Fruit fly (Drosophila melanogaster) whole organism, embryonic: ENCODE measurements around the gene TotB.

Experiments used
- Awh ChIP-seq: fragments of 200-800 bp; sonication (Bioruptor generic); IDR thresholded peaks from 2 replicates; pipeline ENCODE4, ENCODE4 v1.3.6; 2022; ENCODE audit warnings: missing biosample characterization, missing genetic modification characterization
- BEAF-32 ChIP-seq: fragments of 200-800 bp; sonication (Bioruptor generic); optimal IDR thresholded peaks from 3 replicates; lab custom pipeline; 2017; ENCODE audit warnings: missing biosample characterization, missing genetic modification characterization, mild to moderate bottlenecking, moderate library complexity, missing genetic modification reagents
- CG1024 ChIP-seq: fragments of 200-800 bp; sonication (Bioruptor generic); IDR thresholded peaks from 2 replicates; pipeline ENCODE4 v1.3.6; 2022; ENCODE audit warnings: missing biosample characterization, missing genetic modification characterization
- CG12659 ChIP-seq: fragments of 200-800 bp; sonication (Bioruptor generic); optimal IDR thresholded peaks from 3 replicates; lab custom pipeline; 2017; ENCODE audit warnings: mild to moderate bottlenecking, missing biosample characterization, missing genetic modification reagents, missing genetic modification characterization
- CG12942 ChIP-seq: fragments of 200-800 bp; sonication (Bioruptor generic); optimal IDR thresholded peaks from 3 replicates; lab custom pipeline; 2016; ENCODE audit warnings: missing biosample characterization, missing genetic modification characterization
- CG13123 ChIP-seq: fragments of 200-800 bp; sonication (Bioruptor generic); optimal IDR thresholded peaks from 2 replicates; lab custom pipeline; 2016; ENCODE audit warnings: missing biosample characterization, missing genetic modification characterization
- CG13296 ChIP-seq: fragments of 200-800 bp; sonication (Bioruptor generic); optimal IDR thresholded peaks from 3 replicates; lab custom pipeline; 2018; ENCODE audit warnings: missing biosample characterization, mild to moderate bottlenecking, missing genetic modification characterization
- CG13775 ChIP-seq: fragments of 200-800 bp; sonication (Bioruptor generic); optimal IDR thresholded peaks from 3 replicates; lab custom pipeline; 2017; ENCODE audit warnings: missing biosample characterization, mild to moderate bottlenecking, missing genetic modification characterization
- CG14050 ChIP-seq: fragments of 200-800 bp; sonication (Bioruptor generic); IDR thresholded peaks from 3 replicates; pipeline ENCODE4 v1.3.6; 2022; ENCODE audit warnings: missing biosample characterization, missing genetic modification characterization
- CG16779 ChIP-seq: fragments of 200-800 bp; sonication (Bioruptor generic); IDR thresholded peaks from 2 replicates; pipeline ENCODE4 v1.3.6; 2022; ENCODE audit warnings: missing biosample characterization, missing genetic modification characterization
- CG17359 ChIP-seq: fragments of 200-800 bp; sonication (Bioruptor generic); optimal IDR thresholded peaks from 3 replicates; lab custom pipeline; 2018; ENCODE audit warnings: missing biosample characterization, mild to moderate bottlenecking, missing genetic modification characterization, moderate library complexity
- CG1792 ChIP-seq: fragments of 200-800 bp; sonication (Bioruptor generic); optimal IDR thresholded peaks from 2 replicates; lab custom pipeline; 2016; ENCODE audit warnings: missing biosample characterization, missing genetic modification characterization
- CG2678 ChIP-seq: fragments of 200-800 bp; sonication (Bioruptor generic); optimal IDR thresholded peaks from 3 replicates; lab custom pipeline; 2019; ENCODE audit warnings: missing biosample characterization, mild to moderate bottlenecking, missing genetic modification characterization, moderate library complexity
- CG3163 ChIP-seq: fragments of 200-800 bp; sonication (Bioruptor generic); optimal IDR thresholded peaks from 3 replicates; lab custom pipeline; 2016; ENCODE audit warnings: missing biosample characterization, missing genetic modification characterization
- CG3281 ChIP-seq: fragments of 200-800 bp; sonication (Bioruptor generic); optimal IDR thresholded peaks from 3 replicates; lab custom pipeline; 2017; ENCODE audit warnings: missing biosample characterization, mild to moderate bottlenecking, missing genetic modification characterization
- CG4424 ChIP-seq: fragments of 200-800 bp; sonication (Bioruptor generic); optimal IDR thresholded peaks from 3 replicates; lab custom pipeline; 2016; ENCODE audit warnings: missing biosample characterization, missing genetic modification characterization
- CG6689 ChIP-seq: fragments of 200-800 bp; sonication (Bioruptor generic); IDR thresholded peaks from 2 replicates; pipeline ENCODE4 v1.3.6; 2022; ENCODE audit warnings: missing biosample characterization, missing genetic modification characterization
- CG7987 ChIP-seq: fragments of 200-800 bp; sonication (Bioruptor generic); optimal IDR thresholded peaks from 2 replicates; lab custom pipeline; 2018; ENCODE audit warnings: missing biosample characterization, mild to moderate bottlenecking, missing genetic modification characterization, moderate library complexity
- CG8359 ChIP-seq: fragments of 200-800 bp; sonication (Bioruptor generic); optimal IDR thresholded peaks from 2 replicates; lab custom pipeline; 2017; ENCODE audit warnings: missing biosample characterization, mild to moderate bottlenecking, missing genetic modification characterization, borderline replicate concordance
- CG8765 ChIP-seq: fragments of 200-800 bp; sonication (Bioruptor generic); IDR thresholded peaks from 2 replicates; pipeline ENCODE4 v1.3.6; 2022; ENCODE audit warnings: missing biosample characterization, missing genetic modification characterization
- CG9797 ChIP-seq: fragments of 200-800 bp; sonication (Bioruptor generic); optimal IDR thresholded peaks from 3 replicates; lab custom pipeline; 2018; ENCODE audit warnings: missing biosample characterization, mild to moderate bottlenecking, missing genetic modification characterization
- CG9876 ChIP-seq: fragments of 200-800 bp; sonication (Bioruptor generic); optimal IDR thresholded peaks from 2 replicates; lab custom pipeline; 2016; ENCODE audit warnings: missing biosample characterization, missing genetic modification characterization
- Chrac-16 ChIP-seq: fragments of 200-800 bp; sonication (Bioruptor generic); optimal IDR thresholded peaks from 3 replicates; lab custom pipeline; 2016; ENCODE audit warnings: missing biosample characterization, missing genetic modification characterization
- Fer1 ChIP-seq: fragments of 200-800 bp; sonication (Bioruptor generic); optimal IDR thresholded peaks from 2 replicates; lab custom pipeline; 2017; ENCODE audit warnings: missing biosample characterization, mild to moderate bottlenecking, missing genetic modification characterization
- HmgZ ChIP-seq: fragments of 200-800 bp; sonication (Bioruptor generic); optimal IDR thresholded peaks from 2 replicates; lab custom pipeline; 2018; ENCODE audit warnings: missing biosample characterization, mild to moderate bottlenecking, missing genetic modification characterization
- Hr3 ChIP-seq: fragments of 200-800 bp; sonication (Bioruptor generic); optimal IDR thresholded peaks from 3 replicates; lab custom pipeline; 2016; ENCODE audit warnings: missing biosample characterization, missing genetic modification characterization
- Jarid2 ChIP-seq: fragments of 200-800 bp; sonication (Bioruptor generic); optimal IDR thresholded peaks from 3 replicates; lab custom pipeline; 2017; ENCODE audit warnings: mild to moderate bottlenecking, missing biosample characterization, missing genetic modification reagents, missing genetic modification characterization
- MBD-R2 ChIP-seq: fragments of 200-800 bp; sonication (Bioruptor generic); IDR thresholded peaks from 2 replicates; pipeline ENCODE4 v1.3.6; 2022; ENCODE audit warnings: missing biosample characterization, missing genetic modification characterization
- Meics ChIP-seq: fragments of 200-800 bp; sonication (Bioruptor generic); optimal IDR thresholded peaks from 2 replicates; lab custom pipeline; 2017; ENCODE audit warnings: missing biosample characterization, mild to moderate bottlenecking, missing genetic modification characterization
- NFAT ChIP-seq: fragments of 200-800 bp; sonication (Bioruptor generic); IDR thresholded peaks from 2 replicates; pipeline ENCODE4 v1.3.6; 2022; ENCODE audit warnings: missing biosample characterization, missing genetic modification characterization
- Pdp1 ChIP-seq, 2 experiments: fragments of 200-800 bp; sonication (Bioruptor generic); optimal IDR thresholded peaks; 3 replicates each; lab custom pipeline; 2016; ENCODE audit warnings: missing biosample characterization in 2 of 2, missing genetic modification characterization in 2 of 2, mild to moderate bottlenecking in 1 of 2, moderate library complexity in 1 of 2
- Stat92E ChIP-seq, 3 experiments: fragments of >200 bp in 2 of 3; fragments of 200-800 bp in 1 of 3; sonication (Bioruptor generic) in 1 of 3; optimal IDR thresholded peaks; 2 replicates each; lab custom pipeline; 2017 to 2019; ENCODE audit warnings: missing biosample characterization in 3 of 3, missing genetic modification characterization in 3 of 3, mild to moderate bottlenecking in 1 of 3, moderate library complexity in 1 of 3
- ase ChIP-seq: fragments of 200-800 bp; sonication (Bioruptor generic); IDR thresholded peaks from 3 replicates; pipeline ENCODE4 v1.3.6; 2022; ENCODE audit warnings: missing biosample characterization, missing genetic modification characterization
- az2 ChIP-seq: fragments of 200-800 bp; sonication (Bioruptor generic); optimal IDR thresholded peaks from 3 replicates; lab custom pipeline; 2016; ENCODE audit warnings: missing biosample characterization, missing genetic modification characterization
- disco-r ChIP-seq: fragments of 200-800 bp; sonication (Bioruptor generic); optimal IDR thresholded peaks from 2 replicates; lab custom pipeline; 2016; ENCODE audit warnings: missing biosample characterization, missing genetic modification characterization
- dm ChIP-seq: fragments of 200-800 bp; sonication (Bioruptor generic); optimal IDR thresholded peaks from 3 replicates; lab custom pipeline; 2016; ENCODE audit warnings: missing biosample characterization, missing genetic modification characterization
- emc ChIP-seq: fragments of 200-800 bp; sonication (Bioruptor generic); optimal IDR thresholded peaks from 2 replicates; lab custom pipeline; 2016; ENCODE audit warnings: missing biosample characterization, missing genetic modification characterization
- ewg ChIP-seq: fragments of 200-800 bp; sonication (Bioruptor generic); optimal IDR thresholded peaks from 3 replicates; lab custom pipeline; 2017; ENCODE audit warnings: mild to moderate bottlenecking, missing biosample characterization, missing genetic modification reagents, missing genetic modification characterization
- knrl ChIP-seq: fragments of 200-800 bp; sonication (Bioruptor generic); IDR thresholded peaks from 3 replicates; pipeline ENCODE4 v1.3.6; 2022; ENCODE audit warnings: missing biosample characterization, missing genetic modification characterization; ENCODE audit not compliant: partially characterized antibody
- luna ChIP-seq: fragments of 200-800 bp; sonication (Bioruptor generic); optimal IDR thresholded peaks from 2 replicates; lab custom pipeline; 2016; ENCODE audit warnings: missing biosample characterization, missing genetic modification characterization
- onecut ChIP-seq: fragments of 200-800 bp; sonication (Bioruptor generic); IDR thresholded peaks from 2 replicates; pipeline ENCODE4 v1.3.6; 2022; ENCODE audit warnings: missing biosample characterization, missing genetic modification characterization
- pan ChIP-seq, 4 experiments: fragments of >200 bp in 3 of 4; fragments of 200-800 bp in 1 of 4; sonication (Bioruptor generic) in 1 of 4; optimal IDR thresholded peaks in 3 of 4; IDR thresholded peaks in 1 of 4; 2 replicates each; pipeline versions ENCODE4 v1.3.6 to Lab custom; 2017 to 2022; ENCODE audit warnings: missing biosample characterization in 2 of 4, missing genetic modification characterization in 2 of 4, mixed read lengths in 1 of 4
- pb ChIP-seq: fragments of 200-800 bp; sonication (Bioruptor generic); optimal IDR thresholded peaks from 3 replicates; lab custom pipeline; 2016; ENCODE audit warnings: missing biosample characterization, missing genetic modification characterization
- pho ChIP-seq: fragments of 200-800 bp; sonication (Bioruptor generic); optimal IDR thresholded peaks from 2 replicates; lab custom pipeline; 2016; ENCODE audit warnings: missing biosample characterization, missing genetic modification characterization
- ranshi ChIP-seq: fragments of 200-800 bp; sonication (Bioruptor generic); IDR thresholded peaks from 2 replicates; pipeline ENCODE4 v1.3.6; 2022; ENCODE audit warnings: missing biosample characterization, missing genetic modification characterization
- rib ChIP-seq: fragments of 200-800 bp; sonication (Bioruptor generic); IDR thresholded peaks from 2 replicates; pipeline ENCODE4 v1.3.6; 2022; ENCODE audit warnings: missing biosample characterization, missing genetic modification characterization
- sim ChIP-seq: fragments of 200-800 bp; sonication (Bioruptor generic); IDR thresholded peaks from 2 replicates; pipeline ENCODE4 v1.3.6; 2022; ENCODE audit warnings: missing biosample characterization, missing genetic modification characterization
- stwl ChIP-seq: fragments of 200-800 bp; sonication (Bioruptor generic); optimal IDR thresholded peaks from 3 replicates; lab custom pipeline; 2018; ENCODE audit warnings: missing biosample characterization, mild to moderate bottlenecking, missing genetic modification characterization, moderate library complexity
- zfh1 ChIP-seq: fragments of 200-800 bp; sonication (Bioruptor generic); IDR thresholded peaks from 3 replicates; pipeline ENCODE4 v1.3.6; 2022; ENCODE audit warnings: missing biosample characterization, missing genetic modification characterization

The TotB gene

DNA sequence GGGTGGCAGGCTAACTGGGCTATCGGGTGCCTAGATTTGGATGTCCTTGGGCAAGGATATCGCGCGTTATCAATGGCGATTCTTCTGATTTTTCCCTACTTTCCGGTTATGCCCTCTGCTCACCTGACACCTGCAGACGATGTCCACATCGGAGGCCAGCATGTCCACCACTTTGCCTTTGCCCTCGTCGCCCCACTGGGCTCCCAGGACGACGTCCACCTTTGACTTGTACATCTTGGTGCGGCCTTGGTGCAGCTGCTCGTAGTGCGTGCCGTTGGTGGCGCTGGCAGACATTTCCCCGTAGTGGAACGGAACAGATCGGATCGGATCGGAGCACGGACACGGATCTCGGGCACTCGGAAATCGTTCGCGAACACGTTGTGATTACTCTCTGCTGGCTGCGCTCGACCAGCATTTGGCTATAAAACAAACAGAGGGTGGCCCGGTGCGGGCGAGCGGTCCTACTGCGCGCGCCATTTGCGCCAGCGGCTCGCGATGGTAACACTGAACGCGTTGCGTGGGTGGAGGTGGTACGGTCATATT lies 43.5 kb upstream of the TotB start, which contains the start of gene Adss (continued):
- peak; percentile 31; the same call in 1 of the 3 replicates for TF ChIP-seq knrl (GFP tag; lab: Robert Waterston, UW)
- peak; percentile 10 for TF ChIP-seq pho (GFP tag; lab: Kevin White, UChicago)
- no peak for TF ChIP-seq ase (GFP tag; lab: Robert Waterston, UW)
- TF ChIP-seq CG13123 = no peak
- peak; percentile 99 for TF ChIP-seq ewg
- peak; percentile 52; the same call in 1 of the 2 replicates for TF ChIP-seq rib (GFP tag; lab: Robert Waterston, UW)
- no peak for TF ChIP-seq Hr3 (GFP tag; lab: Kevin White, UChicago)
- peak; percentile 75 for TF ChIP-seq dm
- no peak for TF ChIP-seq pan (optimal IDR thresholded peaks at IDR 0.05; lab: Kevin White, UChicago)
- peak in 1 of 2 experiments; percentile 35 for TF ChIP-seq pan (GFP tag; optimal IDR thresholded peaks at IDR 0.05 in 1 of 2, IDR thresholded peaks at IDR 0.05 in 1 of 2)
- no peak for TF ChIP-seq CG4424 (GFP tag; lab: Kevin White, UChicago)
- peak; percentile 44; the same call in 1 of the 2 replicates for TF ChIP-seq CG1024 (GFP tag; lab: Robert Waterston, UW)
- TF ChIP-seq ranshi (GFP tag; lab: Robert Waterston, UW) = peak; percentile 21; the same call in 1 of the 2 replicates
- TF ChIP-seq CG13775 = peak; percentile 7
- TF ChIP-seq CG17359 (tag; lab: Kevin White, UChicago) = peak; percentile 25
- no peak for TF ChIP-seq CG1792 (GFP tag; lab: Kevin White, UChicago)
- peak; percentile 82 for TF ChIP-seq Jarid2
- TF ChIP-seq CG6689 (GFP tag; lab: Robert Waterston, UW) = 0 out of 2 replicates have a peak, but pooled peaks have one; percentile 30
- peak; percentile 3 for TF ChIP-seq CG8359 (GFP tag; lab: Kevin White, UChicago)
- TF ChIP-seq CG7987 (GFP tag; lab: Kevin White, UChicago) = peak; percentile 59
- 0 out of 2 replicates have a peak, but pooled peaks have one; percentile 11 for TF ChIP-seq Awh (GFP tag; lab: Robert Waterston, UW)
- peak; percentile 2 for TF ChIP-seq emc
- peak; percentile 7 to 29 for TF ChIP-seq Pdp1 (GFP tag; optimal IDR thresholded peaks at IDR 0.05; lab: Kevin White, UChicago)
- TF ChIP-seq CG8765 (GFP tag; lab: Robert Waterston, UW) = no peak
- peak; percentile 47 for TF ChIP-seq stwl
- peak; percentile 37 for TF ChIP-seq CG3163 (GFP tag; lab: Kevin White, UChicago)
- TF ChIP-seq NFAT (GFP tag; lab: Robert Waterston, UW) = peak; percentile 41; the same call in 1 of the 2 replicates
- peak; percentile 33 for TF ChIP-seq HmgZ (tag; lab: Kevin White, UChicago)
- TF ChIP-seq disco-r = peak; percentile 9
- TF ChIP-seq CG9876 (GFP tag; lab: Kevin White, UChicago) = peak; percentile 31
- peak; percentile 35; the same call in 1 of the 2 replicates for TF ChIP-seq onecut
- TF ChIP-seq CG12659 (GFP tag; lab: Kevin White, UChicago) = peak; percentile 75
- TF ChIP-seq Meics (GFP tag; lab: Kevin White, UChicago) = peak; percentile 15
- peak; percentile 1 for TF ChIP-seq pb
- TF ChIP-seq az2 (GFP tag; lab: Kevin White, UChicago) = no peak
- peak in 1 of 3 experiments; percentile 43 for TF ChIP-seq Stat92E (GFP tag; optimal IDR thresholded peaks at IDR 0.05; lab: Kevin White, UChicago)
- peak; percentile 21 for TF ChIP-seq BEAF-32 (GFP tag; lab: Kevin White, UChicago)
- no peak for TF ChIP-seq CG14050
- no peak for TF ChIP-seq CG2678 (tag; lab: Kevin White, UChicago)
- TF ChIP-seq CG16779 = 0 out of 2 replicates have a peak, but pooled peaks have one; percentile 56
- TF ChIP-seq Chrac-16 (GFP tag; lab: Kevin White, UChicago) = no peak
- peak; percentile 21 for TF ChIP-seq Fer1
- TF ChIP-seq CG3281 = peak; percentile 29
- peak; percentile 46; the same call in 1 of the 3 replicates for TF ChIP-seq zfh1 (GFP tag; lab: Robert Waterston, UW)
- TF ChIP-seq CG13296 (GFP tag; lab: Kevin White, UChicago) = no peak
- TF ChIP-seq sim (GFP tag; lab: Robert Waterston, UW) = 0 out of 2 replicates have a peak, but pooled peaks have one; percentile 14
- peak; percentile 70 for TF ChIP-seq MBD-R2 (GFP tag; lab: Robert Waterston, UW)
- peak; percentile 21 for TF ChIP-seq luna (GFP tag; lab: Kevin White, UChicago)
- TF ChIP-seq CG12942 (GFP tag; lab: Kevin White, UChicago) = no peak
- TF ChIP-seq CG9797 (GFP tag; lab: Kevin White, UChicago) = peak; percentile 89
